Worm (Caenorhabditis elegans) whole organism, L2 larva: ENCODE results near the gene F10E9.10.

Experiments
- C34F6.9 ChIP-seq: fragments of 150-350 bp; optimal IDR thresholded peaks from 2 replicates; lab custom pipeline; 2014; ENCODE audit warnings: missing biosample characterization, missing genetic modification characterization
- F13H6.1 ChIP-seq: sonication (generic microtip); optimal IDR thresholded peaks from 2 replicates; lab custom pipeline; 2016; ENCODE audit warnings: missing genetic modification characterization, missing compliant biosample characterization
- R02D3.7 ChIP-seq: fragments of 150-350 bp; optimal IDR thresholded peaks from 2 replicates; lab custom pipeline; 2014; ENCODE audit warnings: missing biosample characterization, missing genetic modification characterization
- Y55F3AM.14 ChIP-seq: fragments of 200-800 bp; sonication (Bioruptor generic); optimal IDR thresholded peaks from 2 replicates; lab custom pipeline; 2018; ENCODE audit warnings: mild to moderate bottlenecking, missing genetic modification characterization, missing compliant biosample characterization
- ZK546.5 ChIP-seq: sonication (generic microtip); optimal IDR thresholded peaks from 2 replicates; lab custom pipeline; 2017; ENCODE audit warnings: missing biosample characterization, missing genetic modification characterization
- alr-1 ChIP-seq: fragments of 150-350 bp; optimal IDR thresholded peaks from 2 replicates; lab custom pipeline; 2014; ENCODE audit warnings: missing biosample characterization, missing genetic modification characterization
- aly-2 ChIP-seq: fragments of 150-350 bp; optimal IDR thresholded peaks from 2 replicates; lab custom pipeline; 2014; ENCODE audit warnings: missing biosample characterization, missing genetic modification characterization
- ama-1 ChIP-seq: fragments of 150-350 bp; optimal IDR thresholded peaks from 2 replicates; lab custom pipeline; 2018; ENCODE audit warnings: inconsistent platforms
- blmp-1 ChIP-seq: sonication (generic microtip); optimal IDR thresholded peaks from 2 replicates; lab custom pipeline; 2017; ENCODE audit warnings: missing genetic modification characterization, mild to moderate bottlenecking, missing compliant biosample characterization, antibody characterized with exemption, moderate library complexity; ENCODE audit not compliant: insufficient read depth
- ceh-16 ChIP-seq: fragments of 150-350 bp; optimal IDR thresholded peaks from 2 replicates; lab custom pipeline; 2014; ENCODE audit warnings: missing biosample characterization, missing genetic modification characterization
- ceh-82 ChIP-seq: fragments of 150-350 bp; optimal IDR thresholded peaks from 2 replicates; lab custom pipeline; 2014; ENCODE audit warnings: missing biosample characterization, missing genetic modification characterization
- crh-2 ChIP-seq: sonication (generic microtip); optimal IDR thresholded peaks from 2 replicates; lab custom pipeline; 2017; ENCODE audit warnings: missing biosample characterization, missing genetic modification characterization
- dmd-4 ChIP-seq: sonication (generic microtip); optimal IDR thresholded peaks from 2 replicates; lab custom pipeline; 2017; ENCODE audit warnings: missing biosample characterization, missing genetic modification characterization
- egl-27 ChIP-seq: sonication (generic microtip); optimal IDR thresholded peaks from 3 replicates; lab custom pipeline; 2017; ENCODE audit warnings: missing biosample characterization, missing genetic modification reagents, missing genetic modification characterization
- elt-1 ChIP-seq: fragments of 150-350 bp; optimal IDR thresholded peaks from 2 replicates; lab custom pipeline; 2014; ENCODE audit warnings: missing biosample characterization, missing genetic modification characterization
- elt-3 ChIP-seq: sonication (generic microtip); optimal IDR thresholded peaks from 2 replicates; lab custom pipeline; 2017; ENCODE audit warnings: missing biosample characterization, missing genetic modification characterization
- fos-1 ChIP-seq: fragments of 150-350 bp; optimal IDR thresholded peaks from 2 replicates; lab custom pipeline; 2014; ENCODE audit warnings: missing biosample characterization, missing genetic modification characterization
- gmeb-1 ChIP-seq: fragments of 150-350 bp; optimal IDR thresholded peaks from 2 replicates; lab custom pipeline; 2014; ENCODE audit warnings: missing biosample characterization, missing genetic modification characterization
- lin-11 ChIP-seq: fragments of 150-350 bp; sonication (generic microtip); optimal IDR thresholded peaks from 2 replicates; lab custom pipeline; 2014; ENCODE audit warnings: missing biosample characterization, missing genetic modification characterization, inconsistent platforms, mixed read lengths
- lin-13 ChIP-seq: fragments of 150-350 bp; optimal IDR thresholded peaks from 2 replicates; lab custom pipeline; 2014; ENCODE audit warnings: missing biosample characterization, missing genetic modification reagents, missing genetic modification characterization
- lin-39 ChIP-seq: fragments of 150-350 bp; optimal IDR thresholded peaks from 2 replicates; lab custom pipeline; 2014; ENCODE audit warnings: missing biosample characterization, missing genetic modification reagents, missing genetic modification characterization
- lsy-2 ChIP-seq, 2 experiments: fragments of 150-350 bp in 1 of 2; sonication (generic microtip) in 1 of 2; optimal IDR thresholded peaks; 2 replicates each; lab custom pipeline; 2014 to 2017; ENCODE audit warnings: missing biosample characterization in 2 of 2, missing genetic modification characterization in 2 of 2
- mab-5 ChIP-seq: fragments of 150-350 bp; optimal IDR thresholded peaks from 2 replicates; lab custom pipeline; 2014; ENCODE audit warnings: missing biosample characterization, missing genetic modification characterization
- mbf-1 ChIP-seq: sonication (generic microtip); optimal IDR thresholded peaks from 2 replicates; lab custom pipeline; 2017; ENCODE audit warnings: missing biosample characterization, missing genetic modification characterization
- mdl-1 ChIP-seq, 2 experiments: fragments of 150-350 bp in 1 of 2; sonication (generic microtip) in 1 of 2; optimal IDR thresholded peaks; 2 replicates each; lab custom pipeline; 2017; ENCODE audit warnings: missing biosample characterization in 2 of 2, missing genetic modification characterization in 2 of 2
- nhr-10 ChIP-seq: sonication (generic microtip); optimal IDR thresholded peaks from 2 replicates; lab custom pipeline; 2017; ENCODE audit warnings: missing biosample characterization, missing genetic modification characterization
- nhr-11 ChIP-seq: fragments of 150-350 bp; optimal IDR thresholded peaks from 2 replicates; lab custom pipeline; 2014; ENCODE audit warnings: missing biosample characterization, missing genetic modification characterization
- nhr-12 ChIP-seq: fragments of 150-350 bp; optimal IDR thresholded peaks from 2 replicates; lab custom pipeline; 2014; ENCODE audit warnings: missing biosample characterization, missing genetic modification characterization
- nhr-129 ChIP-seq: fragments of 150-350 bp; optimal IDR thresholded peaks from 2 replicates; lab custom pipeline; 2014; ENCODE audit warnings: missing biosample characterization, missing genetic modification characterization
- nhr-21 ChIP-seq: fragments of 150-350 bp; optimal IDR thresholded peaks from 2 replicates; lab custom pipeline; 2014; ENCODE audit warnings: missing biosample characterization, missing genetic modification characterization
- nhr-23 ChIP-seq: fragments of 150-350 bp; optimal IDR thresholded peaks from 2 replicates; lab custom pipeline; 2014; ENCODE audit warnings: missing biosample characterization, missing genetic modification reagents, missing genetic modification characterization
- nhr-237 ChIP-seq: fragments of 150-350 bp; optimal IDR thresholded peaks from 2 replicates; lab custom pipeline; 2014; ENCODE audit warnings: missing biosample characterization, missing genetic modification characterization
- nhr-25 ChIP-seq: fragments of 150-350 bp; sonication (generic microtip); optimal IDR thresholded peaks from 3 replicates; lab custom pipeline; 2014; ENCODE audit warnings: missing biosample characterization, missing genetic modification characterization
- nhr-6 ChIP-seq: fragments of 150-350 bp; optimal IDR thresholded peaks from 2 replicates; lab custom pipeline; 2014; ENCODE audit warnings: missing biosample characterization, missing genetic modification characterization
- nhr-77 ChIP-seq: fragments of 150-350 bp; optimal IDR thresholded peaks from 2 replicates; lab custom pipeline; 2014; ENCODE audit warnings: missing biosample characterization, missing genetic modification characterization
- peb-1 ChIP-seq: fragments of 150-350 bp; optimal IDR thresholded peaks from 2 replicates; lab custom pipeline; 2014; ENCODE audit warnings: missing biosample characterization, missing genetic modification characterization
- sem-4 ChIP-seq: fragments of 150-350 bp; optimal IDR thresholded peaks from 2 replicates; lab custom pipeline; 2014; ENCODE audit warnings: missing biosample characterization, missing genetic modification reagents, missing genetic modification characterization
- skn-1 ChIP-seq: sonication (generic microtip); optimal IDR thresholded peaks from 2 replicates; lab custom pipeline; 2017; ENCODE audit warnings: missing biosample characterization, missing genetic modification characterization
- sma-3 ChIP-seq: sonication (generic microtip); optimal IDR thresholded peaks from 2 replicates; lab custom pipeline; 2016; ENCODE audit warnings: missing genetic modification reagents, missing genetic modification characterization, missing compliant biosample characterization
- sma-9 ChIP-seq, 2 experiments: fragments of 150-350 bp in 1 of 2; sonication (generic microtip) in 1 of 2; optimal IDR thresholded peaks; 2 replicates each; lab custom pipeline; 2014 to 2016; ENCODE audit warnings: missing genetic modification characterization in 2 of 2, mild to moderate bottlenecking in 1 of 2, missing biosample characterization in 1 of 2, missing compliant biosample characterization in 1 of 2, missing genetic modification reagents in 1 of 2, moderate library complexity in 1 of 2
- snpc-4 ChIP-seq: fragments of 150-350 bp; optimal IDR thresholded peaks from 2 replicates; lab custom pipeline; 2014; ENCODE audit warnings: missing biosample characterization, missing genetic modification characterization
- unc-39 ChIP-seq: fragments of 150-350 bp; optimal IDR thresholded peaks from 2 replicates; lab custom pipeline; 2014; ENCODE audit warnings: missing biosample characterization, missing genetic modification characterization
- unc-55 ChIP-seq: fragments of 150-350 bp; sonication (generic microtip); optimal IDR thresholded peaks from 3 replicates; lab custom pipeline; 2014; ENCODE audit warnings: missing biosample characterization, missing genetic modification reagents, missing genetic modification characterization
- unc-62 ChIP-seq: fragments of 150-350 bp; optimal IDR thresholded peaks from 2 replicates; lab custom pipeline; 2014; ENCODE audit warnings: missing biosample characterization, missing genetic modification reagents, missing genetic modification characterization
- zag-1 ChIP-seq: fragments of 150-350 bp; optimal IDR thresholded peaks from 2 replicates; lab custom pipeline; 2014; ENCODE audit warnings: missing biosample characterization, missing genetic modification characterization
- ztf-1 ChIP-seq: fragments of 200-800 bp; sonication (Bioruptor generic); conservative IDR thresholded peaks from 2 replicates; pipeline ENCODE4 v1.3.6; 2022; ENCODE audit warnings: missing genetic modification characterization, missing compliant biosample characterization
- ztf-11 ChIP-seq: sonication (generic microtip); optimal IDR thresholded peaks from 2 replicates; lab custom pipeline; 2017; ENCODE audit warnings: missing biosample characterization, missing genetic modification characterization
- ztf-4 ChIP-seq: fragments of 150-350 bp; optimal IDR thresholded peaks from 2 replicates; lab custom pipeline; 2014; ENCODE audit warnings: missing biosample characterization, missing genetic modification characterization

The F10E9.10 gene

DNA sequence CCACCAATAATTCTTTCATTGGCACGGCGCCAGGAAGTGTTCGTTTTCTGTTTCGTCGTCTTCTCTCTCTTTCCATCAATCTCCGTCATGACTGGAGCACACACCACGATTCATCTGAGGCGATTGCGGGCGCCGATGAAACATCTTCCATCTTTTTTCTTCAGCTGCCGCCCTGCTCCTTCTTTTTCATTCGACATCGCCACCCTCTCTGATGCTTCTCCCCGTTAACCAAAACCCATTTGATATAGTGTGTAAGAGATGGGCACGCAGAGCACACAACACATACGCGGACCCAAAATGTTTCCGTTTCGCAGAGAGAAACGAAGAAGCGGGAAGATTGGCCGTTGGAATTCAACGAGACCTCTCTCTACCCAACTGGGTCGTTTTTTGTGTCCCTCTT, 32.6 kb downstream of the F10E9.10 start:
- no peak for TF ChIP-seq ztf-4 (tag; lab: Kevin White, UChicago)
- TF ChIP-seq skn-1 (tag; lab: Kevin White, UChicago), result no peak
- no peak for TF ChIP-seq peb-1 (tag; lab: Kevin White, UChicago)
- TF ChIP-seq nhr-77 (tag; lab: Kevin White, UChicago), result no peak
- no peak for TF ChIP-seq aly-2 (tag; lab: Kevin White, UChicago)
- TF ChIP-seq mab-5 (tag; lab: Kevin White, UChicago), result peak; percentile 74
- peak; percentile 36 for TF ChIP-seq Y55F3AM.14 (GFP tag; lab: Kevin White, UChicago)
- TF ChIP-seq ceh-16 (tag; lab: Kevin White, UChicago), result no peak
- no peak for TF ChIP-seq blmp-1 (tag; lab: Kevin White, UChicago)
- TF ChIP-seq nhr-129, result peak; percentile 42
- TF ChIP-seq sem-4 (tag; lab: Kevin White, UChicago), result no peak
- TF ChIP-seq lsy-2 (tag; optimal IDR thresholded peaks at IDR 0.05; lab: Kevin White, UChicago), result peak in 1 of 2 experiments; percentile 49
- no peak for TF ChIP-seq ceh-82 (tag; lab: Kevin White, UChicago)
- no peak for TF ChIP-seq nhr-21 (tag; lab: Kevin White, UChicago)
- no peak for TF ChIP-seq snpc-4
- no peak for TF ChIP-seq unc-39 (tag; lab: Kevin White, UChicago)
- no peak for TF ChIP-seq ztf-1 (GFP tag; lab: Robert Waterston, UW)
- TF ChIP-seq unc-55 (GFP tag; lab: Kevin White, UChicago), result no peak
- no peak for TF ChIP-seq nhr-25
- peak; percentile 11 for TF ChIP-seq unc-62 (GFP tag; lab: Kevin White, UChicago)
- no peak for TF ChIP-seq elt-1 (tag; lab: Kevin White, UChicago)
- no peak for TF ChIP-seq ama-1 (lab: Kevin White, UChicago)
- no peak for TF ChIP-seq nhr-6 (tag; lab: Kevin White, UChicago)
- TF ChIP-seq elt-3 (tag; lab: Kevin White, UChicago), result no peak
- TF ChIP-seq nhr-11, result no peak
- no peak for TF ChIP-seq nhr-23 (tag; lab: Kevin White, UChicago)
- no peak for TF ChIP-seq R02D3.7 (tag; lab: Kevin White, UChicago)
- TF ChIP-seq ZK546.5 (tag; lab: Kevin White, UChicago), result no peak
- TF ChIP-seq fos-1 (tag; lab: Kevin White, UChicago), result no peak
- no peak for TF ChIP-seq lin-11 (tag; lab: Kevin White, UChicago)
- TF ChIP-seq F13H6.1 (tag; lab: Kevin White, UChicago), result peak; percentile 61
- TF ChIP-seq C34F6.9, result peak; percentile 43
- no peak for TF ChIP-seq dmd-4
- peak; percentile 41 for TF ChIP-seq zag-1 (tag; lab: Kevin White, UChicago)
- TF ChIP-seq lin-13 (GFP tag; lab: Kevin White, UChicago), result no peak
- no peak for TF ChIP-seq lin-39
- no peak for TF ChIP-seq nhr-10
- TF ChIP-seq nhr-12 (tag; lab: Kevin White, UChicago), result no peak
- TF ChIP-seq sma-3, result no peak
- no peak for TF ChIP-seq crh-2
- TF ChIP-seq gmeb-1, result no peak
- no peak for TF ChIP-seq mbf-1 (tag; lab: Kevin White, UChicago)
- TF ChIP-seq nhr-237 (tag; lab: Kevin White, UChicago), result no peak
- TF ChIP-seq sma-9 (GFP tag; optimal IDR thresholded peaks at IDR 0.05; lab: Kevin White, UChicago), result no peak
- TF ChIP-seq sma-9 (tag; optimal IDR thresholded peaks at IDR 0.05; lab: Kevin White, UChicago), result no peak
- TF ChIP-seq egl-27 (tag; lab: Kevin White, UChicago), result no peak
- no peak for TF ChIP-seq ztf-11
- peak in 1 of 2 experiments; percentile 14 for TF ChIP-seq mdl-1 (tag; optimal IDR thresholded peaks at IDR 0.05; lab: Kevin White, UChicago)
- no peak for TF ChIP-seq alr-1 (tag; lab: Kevin White, UChicago)
